Worm (Caenorhabditis elegans): ENCODE measurements around the gene K08D12.3.

Gene K08D12.3

DNA sequence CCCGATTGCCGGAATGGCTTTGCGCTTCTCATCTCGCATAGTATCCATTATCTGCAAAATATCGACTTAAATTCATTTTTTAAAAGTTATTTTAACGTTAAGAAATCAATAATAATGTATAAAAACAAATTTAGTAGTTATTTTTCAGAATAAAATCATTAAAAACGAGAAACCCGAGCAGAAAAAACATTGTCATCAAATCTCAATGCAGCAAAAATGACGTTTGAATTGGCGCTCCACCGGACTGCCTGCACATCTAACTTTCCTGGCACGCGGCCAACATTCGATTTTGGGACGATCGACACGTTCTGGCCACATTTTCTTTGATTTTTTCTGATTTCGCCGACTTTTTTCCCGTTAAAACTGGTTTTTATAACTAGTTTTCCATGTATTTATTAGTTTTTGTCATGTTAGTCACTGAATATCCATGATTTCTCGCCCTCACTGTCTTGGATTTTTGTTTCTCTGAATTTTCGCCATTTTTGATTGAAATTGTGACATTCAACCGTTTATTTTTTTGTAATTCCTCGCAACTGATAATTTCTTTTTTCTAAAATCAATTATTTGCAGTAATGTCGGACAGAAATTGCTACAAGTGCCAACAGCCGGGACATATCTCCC is at the start of gene K08D12.3, which contains the start of gene pbs-1:
K08D12.3 (plus strand) TSS at position 571 of the 621 bp plus-strand sequence.
pbs-1 (minus strand) TSS at position 51 of the 621 bp plus-strand sequence.
- TF ChIP-seq mbf-1 (tag; optimal IDR thresholded peaks at IDR 0.05) (no peak), alr-1 (tag; optimal IDR thresholded peaks at IDR 0.05) (no peak), elt-1 (tag; optimal IDR thresholded peaks at IDR 0.05) (no peak), nhr-129 (tag; optimal IDR thresholded peaks at IDR 0.05) (peak; percentile 70), nhr-11 (tag; optimal IDR thresholded peaks at IDR 0.05) (no peak), snpc-4 (tag; optimal IDR thresholded peaks at IDR 0.05) (peak; percentile 31), ceh-16 (tag; optimal IDR thresholded peaks at IDR 0.05) (peak; percentile 55), C34F6.9 (tag; optimal IDR thresholded peaks at IDR 0.05) (peak; percentile 88), zag-1 (tag; optimal IDR thresholded peaks at IDR 0.05) (no peak), nhr-23 (tag; optimal IDR thresholded peaks at IDR 0.05) (no peak), nhr-77 (tag; optimal IDR thresholded peaks at IDR 0.05) (no peak), mab-5 (tag; optimal IDR thresholded peaks at IDR 0.05) (peak; percentile 63), Y55F3AM.14 (GFP tag; optimal IDR thresholded peaks at IDR 0.05) (peak; percentile 19), lin-13 (GFP tag; optimal IDR thresholded peaks at IDR 0.05) (peak; percentile 90), sma-9 (GFP tag; optimal IDR thresholded peaks at IDR 0.05) (peak; percentile 50), sma-9 (tag; optimal IDR thresholded peaks at IDR 0.05) (no peak), egl-27 (tag; optimal IDR thresholded peaks at IDR 0.05) (no peak), lin-39 (tag; optimal IDR thresholded peaks at IDR 0.05) (no peak), F13H6.1 (tag; optimal IDR thresholded peaks at IDR 0.05) (peak; percentile 82), ztf-1 (GFP tag; conservative IDR thresholded peaks at IDR 0.05) (no peak), ceh-82 (tag; optimal IDR thresholded peaks at IDR 0.05) (peak; percentile 40), elt-3 (tag; optimal IDR thresholded peaks at IDR 0.05) (no peak), aly-2 (tag; optimal IDR thresholded peaks at IDR 0.05) (no peak), lsy-2 (tag; optimal IDR thresholded peaks at IDR 0.05) (peak; percentile 71 to 92), blmp-1 (tag; optimal IDR thresholded peaks at IDR 0.05; ENCODE audit: insufficient read depth) (peak; percentile 12), ztf-11 (tag; optimal IDR thresholded peaks at IDR 0.05) (no peak), nhr-21 (tag; optimal IDR thresholded peaks at IDR 0.05) (peak; percentile 81), nhr-6 (tag; optimal IDR thresholded peaks at IDR 0.05) (peak; percentile 45), skn-1 (tag; optimal IDR thresholded peaks at IDR 0.05) (peak; percentile 79), fos-1 (tag; optimal IDR thresholded peaks at IDR 0.05) (peak; percentile 27), sem-4 (tag; optimal IDR thresholded peaks at IDR 0.05) (peak; percentile 69), unc-62 (GFP tag; optimal IDR thresholded peaks at IDR 0.05) (no peak), peb-1 (tag; optimal IDR thresholded peaks at IDR 0.05) (no peak), nhr-12 (tag; optimal IDR thresholded peaks at IDR 0.05) (no peak), nhr-25 (tag; optimal IDR thresholded peaks at IDR 0.05) (peak; percentile 84), ztf-4 (tag; optimal IDR thresholded peaks at IDR 0.05) (peak; percentile 51), unc-55 (GFP tag; optimal IDR thresholded peaks at IDR 0.05) (peak; percentile 93), nhr-237 (tag; optimal IDR thresholded peaks at IDR 0.05) (no peak), ZK546.5 (tag; optimal IDR thresholded peaks at IDR 0.05) (peak; percentile 96), ama-1 (optimal IDR thresholded peaks at IDR 0.05) (peak; percentile 72), dmd-4 (tag; optimal IDR thresholded peaks at IDR 0.05) (no peak), mdl-1 (tag; optimal IDR thresholded peaks at IDR 0.05) (peak in 1 of 2 experiments; percentile 9), unc-39 (tag; optimal IDR thresholded peaks at IDR 0.05) (no peak), crh-2 (tag; optimal IDR thresholded peaks at IDR 0.05) (peak; percentile 87), sma-3 (GFP tag; optimal IDR thresholded peaks at IDR 0.05) (peak; percentile 81), gmeb-1 (tag; optimal IDR thresholded peaks at IDR 0.05) (peak; percentile 95), nhr-10 (tag; optimal IDR thresholded peaks at IDR 0.05) (no peak), lin-11 (tag; optimal IDR thresholded peaks at IDR 0.05) (peak; percentile 64), R02D3.7 (tag; optimal IDR thresholded peaks at IDR 0.05) (no peak)

Data from whole organism, L2 larva.